Worm (Caenorhabditis elegans) whole organism, L1 larva: ENCODE measurements around the gene mgl-1.
A peak's percentile ranks its signal among the peaks of the same experiment; 100 is the strongest.

Experiments
- C34B4.2 ChIP-seq: sonication (generic microtip); optimal IDR thresholded peaks from 2 replicates; lab custom pipeline; 2017; ENCODE audit warnings: mild to moderate bottlenecking, missing genetic modification characterization, missing compliant biosample characterization
- blmp-1 ChIP-seq: fragments of 150-350 bp; optimal IDR thresholded peaks from 2 replicates; lab custom pipeline; 2014; ENCODE audit warnings: missing biosample characterization, missing genetic modification characterization
- ceh-82 ChIP-seq, 3 experiments: fragments of 150-350 bp in 1 of 3; sonication (generic microtip) in 2 of 3; optimal IDR thresholded peaks; 2 replicates each; lab custom pipeline; 2014 to 2017; ENCODE audit warnings: missing biosample characterization in 3 of 3, missing genetic modification characterization in 3 of 3
- ces-1 ChIP-seq: fragments of 150-350 bp; optimal IDR thresholded peaks from 2 replicates; lab custom pipeline; 2014; ENCODE audit warnings: missing biosample characterization, missing genetic modification reagents, missing genetic modification characterization
- efl-1 ChIP-seq, 4 experiments: fragments of 150-350 bp; optimal IDR thresholded peaks in 3 of 4; peaks in 1 of 4; 1 replicate in 1 of 4; 2 replicates in 3 of 4; lab custom pipeline; 2014; ENCODE audit warnings: missing biosample characterization in 2 of 4, missing genetic modification characterization in 2 of 4, missing genetic modification reagents in 2 of 4
- efl-3 ChIP-seq: fragments of 200-800 bp; sonication (Bioruptor generic); optimal IDR thresholded peaks from 2 replicates; lab custom pipeline; 2018; ENCODE audit warnings: mild to moderate bottlenecking, missing genetic modification characterization, missing compliant biosample characterization
- egl-27 ChIP-seq, 2 experiments: fragments of 150-350 bp in 1 of 2; sonication (generic microtip); optimal IDR thresholded peaks; 3 replicates each; lab custom pipeline; 2017 to 2018; ENCODE audit warnings: missing biosample characterization in 2 of 2, missing genetic modification characterization in 2 of 2, missing genetic modification reagents in 2 of 2
- elt-2 ChIP-seq: sonication (generic microtip); optimal IDR thresholded peaks from 2 replicates; lab custom pipeline; 2016; ENCODE audit warnings: missing genetic modification characterization, mild to moderate bottlenecking, inconsistent platforms, missing compliant biosample characterization, missing genetic modification reagents
- fkh-10 ChIP-seq: sonication (generic microtip); optimal IDR thresholded peaks from 2 replicates; lab custom pipeline; 2017; ENCODE audit warnings: missing biosample characterization, missing genetic modification reagents, missing genetic modification characterization
- fkh-4 ChIP-seq: sonication (generic microtip); optimal IDR thresholded peaks from 2 replicates; lab custom pipeline; 2016; ENCODE audit warnings: missing compliant biosample characterization, missing genetic modification characterization, borderline replicate concordance
- hlh-4 ChIP-seq: sonication (generic microtip); optimal IDR thresholded peaks from 2 replicates; lab custom pipeline; 2016; ENCODE audit warnings: mild to moderate bottlenecking, missing genetic modification characterization, missing compliant biosample characterization
- isw-1 ChIP-seq: fragments of 200-800 bp; sonication (Bioruptor generic); IDR thresholded peaks from 2 replicates; pipeline ENCODE4 v1.3.6; 2022; ENCODE audit warnings: missing genetic modification characterization, missing compliant biosample characterization
- lin-14 ChIP-seq: fragments of 200-800 bp; sonication (Bioruptor generic); optimal IDR thresholded peaks from 2 replicates; lab custom pipeline; 2018; ENCODE audit warnings: mild to moderate bottlenecking, missing genetic modification characterization, moderate library complexity, missing compliant biosample characterization
- lin-39 ChIP-seq: fragments of 150-350 bp; optimal IDR thresholded peaks from 2 replicates; lab custom pipeline; 2014; ENCODE audit warnings: missing biosample characterization, missing genetic modification reagents, missing genetic modification characterization
- mef-2 ChIP-seq: fragments of 150-350 bp; optimal IDR thresholded peaks from 2 replicates; lab custom pipeline; 2014; ENCODE audit warnings: missing biosample characterization, missing genetic modification characterization
- mep-1 ChIP-seq: fragments of 150-350 bp; optimal IDR thresholded peaks from 2 replicates; lab custom pipeline; 2014; ENCODE audit warnings: missing biosample characterization, missing genetic modification characterization
- nhr-237 ChIP-seq: fragments of 150-350 bp; optimal IDR thresholded peaks from 2 replicates; lab custom pipeline; 2014; ENCODE audit warnings: missing biosample characterization, missing genetic modification characterization
- nhr-47 ChIP-seq: sonication (generic microtip); optimal IDR thresholded peaks from 2 replicates; lab custom pipeline; 2016; ENCODE audit warnings: mild to moderate bottlenecking, missing genetic modification characterization, moderate library complexity, missing compliant biosample characterization
- nhr-71 ChIP-seq: sonication (generic microtip); optimal IDR thresholded peaks from 2 replicates; lab custom pipeline; 2016; ENCODE audit warnings: mild to moderate bottlenecking, missing genetic modification characterization, moderate library complexity, missing compliant biosample characterization
- nhr-77 ChIP-seq: fragments of 150-350 bp; optimal IDR thresholded peaks from 2 replicates; lab custom pipeline; 2014; ENCODE audit warnings: missing biosample characterization, missing genetic modification characterization
- nhr-84 ChIP-seq: sonication (generic microtip); optimal IDR thresholded peaks from 2 replicates; lab custom pipeline; 2017; ENCODE audit warnings: missing biosample characterization, missing genetic modification characterization
- pax-3 ChIP-seq: fragments of 200-800 bp; sonication (Bioruptor generic); optimal IDR thresholded peaks from 2 replicates; lab custom pipeline; 2018; ENCODE audit warnings: mild to moderate bottlenecking, missing genetic modification characterization, moderate library complexity, missing compliant biosample characterization
- pqm-1 ChIP-seq: sonication (generic microtip); optimal IDR thresholded peaks from 3 replicates; lab custom pipeline; 2017; ENCODE audit warnings: missing biosample characterization, missing genetic modification characterization
- rnt-1 ChIP-seq: sonication (generic microtip); optimal IDR thresholded peaks from 2 replicates; lab custom pipeline; 2016; ENCODE audit warnings: mild to moderate bottlenecking, missing genetic modification characterization, moderate library complexity, missing compliant biosample characterization
- swsn-7 ChIP-seq: sonication (generic microtip); optimal IDR thresholded peaks from 2 replicates; lab custom pipeline; 2016; ENCODE audit warnings: missing genetic modification characterization, missing compliant biosample characterization
- unc-30 ChIP-seq: sonication (generic microtip); optimal IDR thresholded peaks from 2 replicates; lab custom pipeline; 2017; ENCODE audit warnings: missing biosample characterization, missing genetic modification characterization
- unc-86 ChIP-seq: sonication (generic microtip); optimal IDR thresholded peaks from 2 replicates; lab custom pipeline; 2016; ENCODE audit warnings: missing genetic modification characterization, missing compliant biosample characterization
- unc-98 ChIP-seq: fragments of 200-800 bp; sonication (Bioruptor generic); IDR thresholded peaks from 2 replicates; pipeline ENCODE4 v1.3.6; 2022; ENCODE audit warnings: missing genetic modification characterization, missing compliant biosample characterization
- vab-15 ChIP-seq: sonication (generic microtip); optimal IDR thresholded peaks from 2 replicates; lab custom pipeline; 2017; ENCODE audit warnings: missing genotype, mild to moderate bottlenecking, missing genetic modification characterization, missing compliant biosample characterization
- ztf-4 ChIP-seq: fragments of 150-350 bp; optimal IDR thresholded peaks from 2 replicates; lab custom pipeline; 2014; ENCODE audit warnings: missing biosample characterization, missing genetic modification characterization

Gene mgl-1

ce11 chrX:9976206-9976605 lies at the start of gene mgl-1:
Gene mgl-1, minus strand, starts transcription at chrX:9976306.
- TF ChIP-seq egl-27 (tag; optimal IDR thresholded peaks at IDR 0.05; lab: Kevin White, UChicago) (no peak), swsn-7 (tag; lab: Kevin White, UChicago) (no peak), pqm-1 (tag; lab: Kevin White, UChicago) (no peak), efl-3 (GFP tag; lab: Kevin White, UChicago) (no peak), fkh-4 (tag; lab: Kevin White, UChicago) (no peak), hlh-4 (tag; lab: Kevin White, UChicago) (no peak)

- TF ChIP-seq rnt-1 (tag; lab: Kevin White, UChicago) (peak; percentile 5), lin-14 (GFP tag; lab: Kevin White, UChicago) (peak; percentile 25), nhr-47 (tag; lab: Kevin White, UChicago) (no peak)
These were observed 45.9 kb upstream of the mgl-1 start, which contains the start of gene F42G10.1 for ce11 chrX:10022016-10022415. Gene F42G10.1, minus strand, starts transcription at chrX:10022166.

- TF ChIP-seq blmp-1 (tag; lab: Kevin White, UChicago) (no peak), hlh-4 (tag; lab: Kevin White, UChicago) (no peak), nhr-237 (no peak), nhr-84 (tag; lab: Kevin White, UChicago) (no peak), pax-3 (tag; lab: Kevin White, UChicago) (no peak), C34B4.2 (tag; lab: Kevin White, UChicago) (no peak), unc-86 (no peak), isw-1 (GFP tag; lab: Robert Waterston, UW) (no peak), egl-27 (tag; optimal IDR thresholded peaks at IDR 0.05; lab: Kevin White, UChicago) (no peak), ztf-4 (no peak), vab-15 (tag; lab: Kevin White, UChicago) (no peak), ces-1 (GFP tag; lab: Kevin White, UChicago) (no peak), mef-2 (tag; lab: Kevin White, UChicago) (no peak), nhr-77 (tag; lab: Kevin White, UChicago) (no peak)
These were observed 42.0 kb upstream of the mgl-1 start, which contains the start of gene F19C6.4 for ce11 chrX:10017975-10018654. Gene F19C6.4, minus strand, starts transcription at chrX:10018025.

- peak; percentile 73 for TF ChIP-seq fkh-10 (GFP tag; lab: Kevin White, UChicago)
- no peak for TF ChIP-seq elt-2 (tag; lab: Kevin White, UChicago)
These were observed 33.9 kb upstream of the mgl-1 start for ce11 chrX:10009985-10010384.

- TF ChIP-seq efl-1 (optimal IDR thresholded peaks at IDR 0.05; lab: Kevin White, UChicago) (no peak), efl-1 (GFP tag; optimal IDR thresholded peaks at IDR 0.05 in 1 of 2; lab: Kevin White, UChicago) (peak in 1 of 2 experiments; percentile 19), unc-30 (no peak), nhr-47 (tag; lab: Kevin White, UChicago) (no peak), nhr-71 (tag; lab: Kevin White, UChicago) (no peak)
- TF ChIP-seq, all 84 proteins: peak for 1
These were observed 32.6 kb upstream of the mgl-1 start, which contains the start of gene F19C6.3 for ce11 chrX:10008664-10009063. Gene F19C6.3, minus strand, starts transcription at chrX:10008764.

ce11 chrX:10000635-10001034 lies 24.5 kb upstream of the mgl-1 start, which contains the start of gene F19C6.2:
Gene F19C6.2, plus strand, starts transcription at chrX:10000935.
- TF ChIP-seq ceh-82 (tag; optimal IDR thresholded peaks at IDR 0.05; lab: Kevin White, UChicago): no peak
- TF ChIP-seq mep-1 (tag; lab: Kevin White, UChicago): no peak
- no peak for TF ChIP-seq unc-98 (GFP tag; lab: Robert Waterston, UW)
- TF ChIP-seq lin-39 (tag; lab: Kevin White, UChicago): no peak
